Worm (Caenorhabditis elegans) whole organism, mixed stage, embryonic: Measurements from ENCODE around the gene ncs-4.

Experiments used
- blmp-1 ChIP-seq: fragments of 150-350 bp; optimal IDR thresholded peaks from 2 replicates; lab custom pipeline; 2014; ENCODE audit warnings: missing biosample characterization, missing genetic modification characterization
- ceh-43 ChIP-seq: fragments of 200-800 bp; sonication (Bioruptor generic); optimal IDR thresholded peaks from 2 replicates; lab custom pipeline; 2018; ENCODE audit warnings: mild to moderate bottlenecking, missing genetic modification characterization, moderate library complexity, missing compliant biosample characterization
- elt-3 ChIP-seq: fragments of 150-350 bp; optimal IDR thresholded peaks from 2 replicates; lab custom pipeline; 2014; ENCODE audit warnings: missing biosample characterization, missing genetic modification characterization
- lsy-2 ChIP-seq: fragments of 150-350 bp; optimal IDR thresholded peaks from 2 replicates; lab custom pipeline; 2014; ENCODE audit warnings: missing biosample characterization, missing genetic modification characterization
- mab-5 ChIP-seq: fragments of 150-350 bp; optimal IDR thresholded peaks from 2 replicates; lab custom pipeline; 2014; ENCODE audit warnings: missing biosample characterization, missing genetic modification characterization
- nhr-237 ChIP-seq: fragments of 150-350 bp; optimal IDR thresholded peaks from 2 replicates; lab custom pipeline; 2014; ENCODE audit warnings: missing biosample characterization, missing genetic modification characterization
- nhr-28 ChIP-seq: fragments of 150-350 bp; optimal IDR thresholded peaks from 2 replicates; lab custom pipeline; 2014; ENCODE audit warnings: missing biosample characterization, missing genetic modification characterization
- pha-4 ChIP-seq: fragments of 150-350 bp; optimal IDR thresholded peaks from 2 replicates; lab custom pipeline; 2018; ENCODE audit warnings: missing biosample characterization, missing genetic modification reagents, missing genetic modification characterization
- snpc-4 ChIP-seq: fragments of 150-350 bp; optimal IDR thresholded peaks from 2 replicates; lab custom pipeline; 2014; ENCODE audit warnings: missing biosample characterization, missing genetic modification characterization
- unc-62 ChIP-seq: fragments of 150-350 bp; optimal IDR thresholded peaks from 2 replicates; lab custom pipeline; 2014; ENCODE audit warnings: missing biosample characterization, missing genetic modification reagents, missing genetic modification characterization
- ztf-11 ChIP-seq: fragments of 150-350 bp; optimal IDR thresholded peaks from 2 replicates; lab custom pipeline; 2014; ENCODE audit warnings: missing biosample characterization, missing genetic modification characterization

- no peak for TF ChIP-seq blmp-1 (tag; lab: Kevin White, UChicago)
- TF ChIP-seq nhr-28, result no peak
- TF ChIP-seq pha-4, result no peak
- no peak for TF ChIP-seq mab-5
- TF ChIP-seq snpc-4 (tag; lab: Kevin White, UChicago), result no peak
- no peak for TF ChIP-seq nhr-237 (tag; lab: Kevin White, UChicago)
- no peak for TF ChIP-seq ztf-11 (tag; lab: Kevin White, UChicago)
- no peak for TF ChIP-seq ceh-43
- TF ChIP-seq unc-62 (GFP tag; lab: Kevin White, UChicago), result no peak
- TF ChIP-seq lsy-2, result no peak
- no peak for TF ChIP-seq elt-3 (tag; lab: Kevin White, UChicago)
Measured at ce11 chrX:10162476-10162875, 13.8 kb upstream of the ncs-4 start.
